Fruit fly (Drosophila melanogaster): ENCODE measurements around the gene Pde9.

The Pde9 gene

DNA sequence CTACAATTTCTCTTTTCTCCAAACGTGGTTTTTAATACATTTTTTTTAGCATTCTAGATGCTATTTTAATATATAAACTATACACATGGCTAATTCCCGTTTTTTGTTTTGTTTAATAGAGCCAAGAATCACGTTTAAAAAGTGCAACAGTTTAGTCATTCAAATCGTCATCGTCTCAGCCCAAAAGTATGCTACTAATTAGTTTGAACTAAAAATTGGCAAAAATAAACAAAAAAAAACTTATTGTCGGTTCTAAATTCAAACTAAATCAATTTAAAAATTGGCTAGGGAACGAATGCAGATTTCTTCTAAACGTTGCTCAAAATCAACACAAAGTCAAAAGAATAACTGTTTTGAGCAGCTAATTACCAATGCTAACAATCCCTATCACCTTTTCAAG, 140.1 kb downstream of the Pde9 start:
- TF ChIP-seq Dll (optimal IDR thresholded peaks at IDR 0.05) (no peak), CG8478 (optimal IDR thresholded peaks at IDR 0.05) (no peak), usp (GFP tag; optimal IDR thresholded peaks at IDR 0.05) (no peak), EcR (GFP tag; optimal IDR thresholded peaks at IDR 0.05) (no peak), psq (optimal IDR thresholded peaks at IDR 0.05) (no peak), pan (optimal IDR thresholded peaks at IDR 0.05) (no peak)

DNA sequence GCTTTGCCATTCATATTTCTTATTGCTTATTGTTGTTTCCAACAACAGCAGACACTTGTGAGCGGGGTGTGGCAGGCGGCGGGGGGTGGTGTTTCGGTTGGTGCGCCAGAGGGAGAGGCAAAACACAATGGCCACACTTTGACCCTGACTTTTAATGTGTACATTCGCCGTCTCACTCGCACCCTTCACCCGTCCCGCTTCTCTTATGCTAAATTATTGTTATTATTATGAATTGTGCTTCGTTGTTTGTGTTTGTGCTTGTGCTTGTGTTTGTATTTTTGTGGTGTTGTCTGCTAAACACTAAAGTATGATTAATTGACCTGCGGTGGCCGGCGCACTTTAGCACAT, 140.8 kb downstream of the Pde9 start:
- TF ChIP-seq Dll (optimal IDR thresholded peaks at IDR 0.05) = no peak
- TF ChIP-seq CG8478 (optimal IDR thresholded peaks at IDR 0.05) = no peak
- TF ChIP-seq psq (optimal IDR thresholded peaks at IDR 0.05) = no peak
- no peak for TF ChIP-seq usp (GFP tag; optimal IDR thresholded peaks at IDR 0.05)
- peak in 1 of 2 experiments; percentile 44 for TF ChIP-seq EcR (GFP tag; optimal IDR thresholded peaks at IDR 0.05)
- no peak for TF ChIP-seq pan (optimal IDR thresholded peaks at IDR 0.05)

DNA sequence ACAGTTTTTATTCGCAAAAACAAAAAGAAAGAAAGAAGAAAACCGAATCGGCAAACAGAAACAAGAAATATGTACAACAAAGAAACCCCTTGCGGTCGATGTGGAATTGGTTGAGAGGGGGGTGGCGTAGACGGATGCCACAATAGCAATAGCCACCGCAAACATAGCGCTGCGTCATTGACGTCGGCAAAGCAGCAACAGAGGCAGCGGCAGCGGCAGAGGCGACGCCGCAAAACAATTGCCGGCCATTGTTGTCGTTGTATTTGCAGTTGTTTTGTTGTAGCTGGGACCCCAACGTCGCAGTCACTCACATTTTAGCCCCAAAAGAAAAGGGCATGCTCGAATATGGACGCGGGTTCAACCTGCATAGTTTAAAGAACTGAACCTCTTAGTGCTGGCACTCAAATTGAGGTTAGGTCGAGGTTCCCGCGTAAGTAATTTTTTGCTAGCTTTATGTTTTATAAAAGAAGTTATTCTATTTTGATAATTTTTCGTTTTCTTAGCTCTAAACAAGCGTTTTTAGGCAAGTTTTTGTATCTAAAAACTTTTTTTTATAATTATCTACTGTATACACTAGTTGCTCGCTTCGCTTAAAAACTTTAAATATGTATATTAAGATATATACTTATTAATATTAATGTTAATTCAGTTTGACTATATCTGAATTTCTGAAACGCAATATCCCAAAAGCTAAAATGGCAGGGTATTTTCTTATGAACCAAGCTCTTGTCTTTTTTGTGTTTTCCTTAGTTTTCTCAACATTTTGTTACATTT, 141.3 kb downstream of the Pde9 start:
- TF ChIP-seq EcR (GFP tag; optimal IDR thresholded peaks at IDR 0.05) (no peak), CG8478 (optimal IDR thresholded peaks at IDR 0.05) (no peak), psq (optimal IDR thresholded peaks at IDR 0.05) (no peak), pan (optimal IDR thresholded peaks at IDR 0.05) (peak; percentile 62), Dll (optimal IDR thresholded peaks at IDR 0.05) (no peak)

DNA sequence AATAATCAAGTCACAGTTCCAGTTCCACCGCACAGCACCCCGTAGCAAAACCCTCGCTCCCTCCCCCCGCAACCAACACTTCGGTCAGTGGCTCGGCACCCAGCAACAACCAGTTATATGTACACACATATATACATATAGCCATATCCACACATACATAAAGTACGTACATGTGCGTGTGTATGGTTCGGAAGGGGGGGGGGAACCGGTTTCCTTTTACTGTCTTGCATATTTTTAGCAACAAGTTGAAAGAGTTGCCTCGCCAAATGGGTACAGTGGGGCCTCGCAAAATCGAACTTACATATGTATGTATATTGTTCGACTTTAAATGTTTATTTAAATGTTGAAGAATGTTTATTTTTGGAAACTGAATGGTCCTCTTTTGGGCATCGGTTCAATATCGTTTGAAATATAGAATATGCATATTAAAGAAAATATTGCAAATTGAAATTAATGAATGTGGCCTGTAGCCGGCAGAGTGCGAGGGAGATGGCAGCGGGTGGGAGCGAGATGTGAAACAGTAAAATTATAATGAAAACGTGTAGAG, 142.0 kb downstream of the Pde9 start:
- TF ChIP-seq EcR (GFP tag; optimal IDR thresholded peaks at IDR 0.05) = peak; percentile 74 to 91
- TF ChIP-seq pan (optimal IDR thresholded peaks at IDR 0.05) = no peak

DNA sequence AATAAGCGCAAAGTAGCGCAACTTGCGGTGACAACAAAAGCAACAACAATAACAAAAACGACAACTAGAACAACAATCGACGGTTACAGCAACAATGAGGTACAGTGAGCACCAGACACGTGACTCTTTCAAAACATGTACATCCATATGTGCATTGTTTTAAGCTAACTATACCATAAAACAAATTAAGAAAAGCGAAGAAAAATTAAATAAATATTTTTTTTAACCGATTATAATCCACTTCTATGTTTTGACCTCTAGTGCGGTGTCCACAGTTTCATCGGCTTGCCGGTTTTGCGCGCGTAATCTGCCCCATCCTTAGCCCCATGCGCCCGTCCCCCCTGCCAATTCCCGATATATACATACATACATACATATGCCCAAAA, 142.8 kb downstream of the Pde9 start:
- no peak for TF ChIP-seq CG8478 (optimal IDR thresholded peaks at IDR 0.05)
- TF ChIP-seq pan (optimal IDR thresholded peaks at IDR 0.05) = no peak
- TF ChIP-seq psq (optimal IDR thresholded peaks at IDR 0.05) = no peak
- TF ChIP-seq EcR (GFP tag; optimal IDR thresholded peaks at IDR 0.05) = no peak
- TF ChIP-seq Dll (optimal IDR thresholded peaks at IDR 0.05) = no peak
- TF ChIP-seq usp (GFP tag; optimal IDR thresholded peaks at IDR 0.05) = no peak

DNA sequence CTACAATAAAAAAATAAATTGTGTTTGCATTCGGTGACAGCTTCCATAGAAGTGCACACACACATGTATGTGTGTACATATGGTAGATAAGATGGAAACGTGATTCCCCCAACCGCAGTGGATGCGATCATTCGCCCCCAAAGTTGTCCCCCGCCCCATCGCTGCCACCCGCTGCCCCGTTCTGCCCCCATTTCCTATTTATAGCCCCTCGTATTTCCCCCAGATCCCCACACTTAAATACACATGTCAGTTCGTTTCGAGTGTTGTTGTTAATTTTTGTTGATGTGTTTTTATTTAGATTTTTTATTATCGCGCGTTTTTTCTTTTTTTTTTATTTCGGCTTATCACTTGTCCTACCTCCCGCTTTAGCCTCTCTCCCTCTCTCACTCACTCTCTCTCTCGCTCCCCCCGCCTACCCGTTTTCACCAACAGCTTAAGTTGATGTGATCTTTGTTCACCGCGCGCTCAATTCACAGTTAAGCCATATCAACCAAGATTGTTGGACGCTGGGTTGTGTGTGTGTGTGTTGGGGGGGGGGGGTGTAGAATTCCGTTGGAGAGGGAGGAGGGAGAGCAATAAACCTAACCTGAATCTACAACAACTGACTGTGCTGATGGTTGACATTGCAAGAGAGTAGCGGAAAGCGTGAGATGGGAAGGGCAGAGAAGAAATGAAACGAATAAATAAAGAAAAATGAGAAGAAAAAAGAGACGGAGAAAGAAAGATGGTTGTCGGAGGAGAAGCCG, 143.4 kb downstream of the Pde9 start:
- TF ChIP-seq Dll (optimal IDR thresholded peaks at IDR 0.05) (peak; percentile 63), pan (optimal IDR thresholded peaks at IDR 0.05) (no peak), EcR (GFP tag; optimal IDR thresholded peaks at IDR 0.05) (peak in 1 of 2 experiments; percentile 65), CG8478 (optimal IDR thresholded peaks at IDR 0.05) (no peak)

DNA sequence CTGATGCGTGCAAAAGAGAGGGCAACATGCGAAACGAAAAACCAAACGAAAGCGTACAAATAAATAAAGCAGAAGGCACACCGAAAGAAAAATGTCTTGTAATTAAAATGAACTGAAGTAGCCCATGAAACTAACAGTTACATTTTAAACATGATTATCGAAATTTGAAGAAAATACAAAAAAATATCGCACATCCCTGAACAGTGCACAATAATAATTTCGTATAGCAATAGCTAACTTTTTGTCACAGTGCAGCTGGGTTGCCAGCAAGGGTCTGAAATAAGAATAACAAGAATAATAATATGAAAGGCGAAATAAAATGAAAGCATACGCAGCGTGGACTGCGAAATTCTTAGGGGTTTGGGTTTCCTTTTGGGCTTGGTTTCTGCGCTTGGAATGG, 144.9 kb downstream of the Pde9 start:
- no peak for TF ChIP-seq psq (optimal IDR thresholded peaks at IDR 0.05)
- TF ChIP-seq Dll (optimal IDR thresholded peaks at IDR 0.05) = no peak
- no peak for TF ChIP-seq usp (GFP tag; optimal IDR thresholded peaks at IDR 0.05)
- TF ChIP-seq EcR (GFP tag; optimal IDR thresholded peaks at IDR 0.05) = peak in 1 of 2 experiments; percentile 57
- TF ChIP-seq pan (optimal IDR thresholded peaks at IDR 0.05) = no peak
- TF ChIP-seq CG8478 (optimal IDR thresholded peaks at IDR 0.05) = peak; percentile 62

DNA sequence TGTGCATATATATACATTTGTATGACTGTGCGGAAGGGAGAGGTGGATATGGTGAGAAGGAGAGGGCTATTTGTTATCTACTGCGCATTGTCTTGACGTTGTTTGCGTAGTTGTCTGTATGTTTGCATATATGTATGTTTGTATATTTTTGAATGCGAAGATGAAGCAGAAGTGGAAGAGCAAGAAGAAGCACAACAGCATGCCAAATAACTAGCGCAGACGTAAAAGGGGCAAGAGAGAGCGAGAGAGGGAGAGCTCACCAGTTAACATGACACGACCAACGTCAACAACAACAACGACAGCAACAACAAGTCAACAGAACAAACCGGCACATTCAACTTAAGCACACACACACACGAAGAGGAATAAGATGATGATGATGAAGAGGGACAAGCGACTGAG, 145.3 kb downstream of the Pde9 start:
- TF ChIP-seq EcR (GFP tag; optimal IDR thresholded peaks at IDR 0.05) (peak in 1 of 2 experiments; percentile 85), Dll (optimal IDR thresholded peaks at IDR 0.05) (no peak)

DNA sequence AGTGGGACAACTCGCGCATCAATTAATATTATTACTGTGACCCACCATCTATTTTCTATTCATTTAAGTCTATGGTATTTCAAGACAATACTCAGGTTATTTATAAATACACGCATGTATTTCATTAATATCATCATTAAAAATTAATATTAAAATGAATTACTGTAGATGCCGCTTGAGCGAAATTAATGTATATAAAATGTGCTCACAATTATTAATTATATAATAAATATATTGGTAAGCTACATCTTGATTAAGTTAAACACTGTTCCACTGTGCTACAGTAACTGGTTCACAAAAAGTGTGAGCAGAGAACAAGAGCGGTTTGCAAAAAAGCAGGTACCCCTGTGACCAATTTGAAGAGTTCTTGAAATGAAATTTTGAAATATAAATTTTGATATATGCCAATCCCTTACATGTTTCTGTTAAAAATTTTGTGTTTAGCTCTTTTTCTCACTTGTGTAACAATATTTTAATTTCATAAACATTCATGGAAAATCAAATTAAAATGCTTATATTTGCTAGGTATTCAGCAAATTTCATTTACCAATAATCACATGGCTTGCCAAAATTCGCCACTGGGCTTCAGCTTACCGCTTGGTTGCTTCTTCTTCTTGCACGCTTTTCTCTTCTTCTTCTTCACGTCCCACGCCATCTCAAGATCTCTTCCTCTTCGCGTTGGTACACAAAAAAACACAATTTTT, 146.0 kb downstream of the Pde9 start:
- TF ChIP-seq EcR (GFP tag; optimal IDR thresholded peaks at IDR 0.05) (no peak), CG8478 (optimal IDR thresholded peaks at IDR 0.05) (no peak), usp (GFP tag; optimal IDR thresholded peaks at IDR 0.05) (no peak), pan (optimal IDR thresholded peaks at IDR 0.05) (no peak), Dll (optimal IDR thresholded peaks at IDR 0.05) (no peak), psq (optimal IDR thresholded peaks at IDR 0.05) (no peak)

DNA sequence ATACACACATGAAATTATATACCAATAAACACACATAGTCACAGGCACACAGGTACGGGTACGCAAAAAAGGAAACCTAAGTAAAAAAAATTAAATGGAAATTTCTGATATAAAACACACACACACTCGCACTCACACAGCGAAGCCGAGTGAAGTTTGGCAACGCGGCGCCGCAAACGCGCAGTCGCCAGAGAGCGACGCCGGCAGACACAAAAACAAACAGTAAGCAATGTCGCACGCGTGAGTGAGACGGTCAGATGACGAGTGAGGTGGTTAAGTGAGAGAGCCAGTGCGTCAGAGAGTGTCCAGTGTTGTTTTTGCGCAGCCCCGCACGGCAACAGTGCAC, 146.6 kb downstream of the Pde9 start:
- no peak for TF ChIP-seq Dll (optimal IDR thresholded peaks at IDR 0.05)
- TF ChIP-seq usp (GFP tag; optimal IDR thresholded peaks at IDR 0.05) = no peak
- TF ChIP-seq psq (optimal IDR thresholded peaks at IDR 0.05) = no peak
- no peak for TF ChIP-seq EcR (GFP tag; optimal IDR thresholded peaks at IDR 0.05)
- no peak for TF ChIP-seq CG8478 (optimal IDR thresholded peaks at IDR 0.05)
- TF ChIP-seq pan (optimal IDR thresholded peaks at IDR 0.05) = no peak

DNA sequence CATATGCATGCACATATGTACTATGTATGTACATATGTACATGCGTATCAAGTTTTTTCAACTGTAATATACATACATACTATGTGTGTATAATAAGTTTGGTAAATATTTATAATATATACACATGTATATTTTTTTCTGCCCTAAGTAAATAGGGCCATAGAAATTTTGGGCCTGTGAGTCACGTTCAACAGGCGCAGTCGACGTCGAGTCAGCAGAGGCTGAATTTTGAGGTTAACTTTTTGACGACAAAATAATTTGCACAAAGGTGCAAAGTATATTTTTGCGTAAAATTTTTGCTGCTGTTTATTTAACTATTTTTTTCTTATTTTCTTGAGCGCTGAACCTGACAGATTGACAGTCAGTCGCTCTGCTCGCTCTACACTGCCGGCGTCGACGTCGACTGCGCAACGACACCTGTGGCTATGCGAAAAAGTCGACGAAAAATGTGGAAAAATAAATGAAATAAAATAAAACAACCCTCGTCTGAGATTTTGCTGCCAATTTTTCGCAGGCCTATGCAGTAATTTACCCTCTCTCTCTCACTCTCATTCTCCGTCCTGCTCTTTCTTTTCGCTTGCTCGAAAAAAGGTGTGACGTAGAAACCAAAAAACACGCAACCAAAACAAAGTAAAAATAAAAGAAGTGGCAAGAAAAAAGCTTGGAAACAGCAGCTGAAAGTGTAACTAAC, 147.1 kb downstream of the Pde9 start:
- TF ChIP-seq psq (optimal IDR thresholded peaks at IDR 0.05) = no peak
- TF ChIP-seq CG8478 (optimal IDR thresholded peaks at IDR 0.05) = peak; percentile 17
- no peak for TF ChIP-seq pan (optimal IDR thresholded peaks at IDR 0.05)

DNA sequence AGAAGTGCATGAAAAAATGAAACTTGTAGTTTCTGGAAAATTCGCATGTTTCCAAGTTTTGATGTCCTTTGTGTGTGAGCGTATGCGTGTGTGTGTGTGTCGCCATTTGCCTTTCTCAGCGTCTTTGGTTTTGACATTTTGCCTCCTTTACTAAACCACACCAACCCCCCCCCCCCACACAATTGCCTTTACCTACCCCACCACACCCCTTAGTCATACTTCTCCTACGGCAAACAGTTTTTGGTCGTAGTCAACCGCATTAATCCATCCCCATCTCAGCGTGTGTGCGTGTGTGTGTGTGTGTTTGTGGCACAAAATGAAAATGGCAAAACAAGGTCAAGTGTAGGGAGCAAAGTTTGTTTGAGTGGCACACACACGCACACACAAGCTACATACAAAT, 148.2 kb downstream of the Pde9 start:
- TF ChIP-seq psq (optimal IDR thresholded peaks at IDR 0.05) (no peak), usp (GFP tag; optimal IDR thresholded peaks at IDR 0.05) (no peak), Dll (optimal IDR thresholded peaks at IDR 0.05) (no peak), pan (optimal IDR thresholded peaks at IDR 0.05) (no peak), EcR (GFP tag; optimal IDR thresholded peaks at IDR 0.05) (no peak), CG8478 (optimal IDR thresholded peaks at IDR 0.05) (no peak)
